Worm (Caenorhabditis elegans) whole organism, late embryonic: ENCODE measurements around the gene cyp-13A6.

Source experiments
- C08G9.2 ChIP-seq: sonication (generic microtip); optimal IDR thresholded peaks from 2 replicates; lab custom pipeline; 2016; ENCODE audit warnings: mild to moderate bottlenecking, missing genetic modification characterization, moderate library complexity, missing compliant biosample characterization
- C38D4.7 ChIP-seq: fragments of 200-800 bp; sonication (Bioruptor generic); optimal IDR thresholded peaks from 2 replicates; lab custom pipeline; 2018; ENCODE audit warnings: mild to moderate bottlenecking, missing genetic modification characterization, moderate library complexity, missing compliant biosample characterization
- F13H6.1 ChIP-seq: sonication (generic microtip); optimal IDR thresholded peaks from 2 replicates; lab custom pipeline; 2016; ENCODE audit warnings: missing genetic modification characterization, missing compliant biosample characterization
- T23F11.4 ChIP-seq: fragments of 200-800 bp; sonication (Bioruptor generic); optimal IDR thresholded peaks from 2 replicates; lab custom pipeline; 2018; ENCODE audit warnings: mild to moderate bottlenecking, missing genetic modification characterization, missing compliant biosample characterization
- Y22D7AL.16 ChIP-seq: sonication (generic microtip); optimal IDR thresholded peaks from 2 replicates; lab custom pipeline; 2016; ENCODE audit warnings: missing genetic modification characterization, missing compliant biosample characterization
- ama-1 ChIP-seq: fragments of 150-350 bp; optimal IDR thresholded peaks from 2 replicates; lab custom pipeline; 2014
- ceh-19 ChIP-seq: fragments of 200-800 bp; sonication (Bioruptor generic); optimal IDR thresholded peaks from 2 replicates; lab custom pipeline; 2018; ENCODE audit warnings: mild to moderate bottlenecking, missing genetic modification characterization, missing compliant biosample characterization
- ceh-2 ChIP-seq: sonication (generic microtip); optimal IDR thresholded peaks from 2 replicates; lab custom pipeline; 2016; ENCODE audit warnings: missing genotype, missing genetic modification characterization, missing compliant biosample characterization
- ceh-22 ChIP-seq: sonication (generic microtip); optimal IDR thresholded peaks from 2 replicates; lab custom pipeline; 2017; ENCODE audit warnings: missing biosample characterization, missing genetic modification characterization
- ceh-31 ChIP-seq: sonication (generic microtip); optimal IDR thresholded peaks from 2 replicates; lab custom pipeline; 2016; ENCODE audit warnings: missing genetic modification characterization, missing compliant biosample characterization
- ceh-48 ChIP-seq: sonication (generic microtip); optimal IDR thresholded peaks from 2 replicates; lab custom pipeline; 2016; ENCODE audit warnings: missing genetic modification characterization, inconsistent platforms, missing compliant biosample characterization
- che-1 ChIP-seq: sonication (generic microtip); optimal IDR thresholded peaks from 2 replicates; lab custom pipeline; 2016; ENCODE audit warnings: mild to moderate bottlenecking, missing genetic modification characterization, missing compliant biosample characterization
- dmd-4 ChIP-seq: sonication (generic microtip); optimal IDR thresholded peaks from 2 replicates; lab custom pipeline; 2016; ENCODE audit warnings: borderline replicate concordance, missing genetic modification characterization, missing compliant biosample characterization
- dve-1 ChIP-seq: sonication (generic microtip); optimal IDR thresholded peaks from 2 replicates; lab custom pipeline; 2017; ENCODE audit warnings: antibody characterized with exemption, mild to moderate bottlenecking, missing genetic modification characterization, missing compliant biosample characterization
- elt-2 ChIP-seq: sonication (generic microtip); optimal IDR thresholded peaks from 2 replicates; lab custom pipeline; 2016; ENCODE audit warnings: missing genetic modification reagents, missing genetic modification characterization, missing compliant biosample characterization
- gmeb-2 ChIP-seq: sonication (generic microtip); optimal IDR thresholded peaks from 2 replicates; lab custom pipeline; 2016; ENCODE audit warnings: missing genetic modification characterization, inconsistent platforms, missing compliant biosample characterization
- hlh-13 ChIP-seq: fragments of 200-800 bp; sonication (Bioruptor generic); optimal IDR thresholded peaks from 2 replicates; lab custom pipeline; 2018; ENCODE audit warnings: mild to moderate bottlenecking, missing genetic modification characterization, missing compliant biosample characterization
- hlh-30 ChIP-seq: sonication (generic microtip); optimal IDR thresholded peaks from 2 replicates; lab custom pipeline; 2017; ENCODE audit warnings: antibody characterized with exemption, missing genetic modification characterization, missing compliant biosample characterization; ENCODE audit not compliant: insufficient read depth
- hlh-8 ChIP-seq: sonication (generic microtip); optimal IDR thresholded peaks from 2 replicates; lab custom pipeline; 2016; ENCODE audit warnings: missing genotype, missing genetic modification characterization, missing compliant biosample characterization
- lin-11 ChIP-seq: fragments of 200-800 bp; sonication (Bioruptor generic); optimal IDR thresholded peaks from 2 replicates; lab custom pipeline; 2018; ENCODE audit warnings: mild to moderate bottlenecking, missing genetic modification characterization, missing compliant biosample characterization
- madf-2 ChIP-seq: sonication (generic microtip); optimal IDR thresholded peaks from 2 replicates; lab custom pipeline; 2017; ENCODE audit warnings: missing genetic modification characterization, missing compliant biosample characterization
- nfya-1 ChIP-seq: sonication (generic microtip); optimal IDR thresholded peaks from 2 replicates; lab custom pipeline; 2017; ENCODE audit warnings: missing genetic modification characterization, mild to moderate bottlenecking, missing compliant biosample characterization, antibody characterized with exemption, moderate library complexity
- nhr-11 ChIP-seq: fragments of 150-350 bp; optimal IDR thresholded peaks from 2 replicates; lab custom pipeline; 2014; ENCODE audit warnings: missing biosample characterization, missing genetic modification characterization
- odd-2 ChIP-seq: sonication (generic microtip); optimal IDR thresholded peaks from 2 replicates; lab custom pipeline; 2017; ENCODE audit warnings: antibody characterized with exemption, mild to moderate bottlenecking, missing genetic modification characterization, missing compliant biosample characterization
- pag-3 ChIP-seq: sonication (generic microtip); optimal IDR thresholded peaks from 2 replicates; lab custom pipeline; 2016; ENCODE audit warnings: missing compliant biosample characterization, missing genetic modification characterization, borderline replicate concordance
- pat-9 ChIP-seq: fragments of 200-800 bp; sonication (Bioruptor generic); optimal IDR thresholded peaks from 2 replicates; lab custom pipeline; 2018; ENCODE audit warnings: mild to moderate bottlenecking, missing genetic modification characterization, moderate library complexity, missing compliant biosample characterization
- pha-2 ChIP-seq: sonication (generic microtip); optimal IDR thresholded peaks from 2 replicates; lab custom pipeline; 2017; ENCODE audit warnings: mild to moderate bottlenecking, missing genetic modification characterization, missing compliant biosample characterization
- ref-2 ChIP-seq: sonication (generic microtip); optimal IDR thresholded peaks from 2 replicates; lab custom pipeline; 2016; ENCODE audit warnings: missing genetic modification characterization, missing compliant biosample characterization
- rnt-1 ChIP-seq: sonication (generic microtip); optimal IDR thresholded peaks from 2 replicates; lab custom pipeline; 2016; ENCODE audit warnings: missing genetic modification characterization, missing compliant biosample characterization
- tbx-2 ChIP-seq: sonication (generic microtip); optimal IDR thresholded peaks from 2 replicates; lab custom pipeline; 2016; ENCODE audit warnings: missing genetic modification characterization, missing compliant biosample characterization
- unc-3 ChIP-seq, 2 experiments: fragments of 200-800 bp in 1 of 2; sonication (Bioruptor generic) in 1 of 2; sonication (generic microtip) in 1 of 2; conservative IDR thresholded peaks in 1 of 2; optimal IDR thresholded peaks in 1 of 2; 2 replicates each; pipeline versions ENCODE4 v1.3.6 to Lab custom; 2016 to 2022; ENCODE audit warnings: missing compliant biosample characterization in 2 of 2, missing genetic modification characterization in 2 of 2, missing genetic modification reagents in 1 of 2
- unc-42 ChIP-seq: sonication (generic microtip); optimal IDR thresholded peaks from 2 replicates; lab custom pipeline; 2016; ENCODE audit warnings: missing genotype, missing genetic modification characterization, missing compliant biosample characterization
- unc-55 ChIP-seq: sonication (generic microtip); optimal IDR thresholded peaks from 2 replicates; lab custom pipeline; 2017; ENCODE audit warnings: missing biosample characterization, missing genetic modification reagents, missing genetic modification characterization
- unc-86 ChIP-seq: sonication (generic microtip); optimal IDR thresholded peaks from 2 replicates; lab custom pipeline; 2016; ENCODE audit warnings: missing genetic modification characterization, missing compliant biosample characterization

cyp-13A6 gene

ce11 chrII:9791185-9791584 lies 11.4 kb downstream of the cyp-13A6 start:
- TF ChIP-seq ceh-22 (tag; lab: Kevin White, UChicago) (no peak), hlh-8 (no peak), ama-1 (lab: Kevin White, UChicago) (no peak), elt-2 (tag; lab: Kevin White, UChicago) (peak; percentile 86)
- TF ChIP-seq, all 69 proteins: peak for 1

- TF ChIP-seq rnt-1 (tag; lab: Kevin White, UChicago): peak; percentile 2
- TF ChIP-seq F13H6.1 (tag; lab: Kevin White, UChicago): no peak
- TF ChIP-seq elt-2 (tag; lab: Kevin White, UChicago): peak; percentile 30
- peak; percentile 24 for TF ChIP-seq hlh-30 (tag; lab: Kevin White, UChicago)
- no peak for TF ChIP-seq unc-86 (tag; lab: Kevin White, UChicago)
- no peak for TF ChIP-seq odd-2 (tag; lab: Kevin White, UChicago)
- TF ChIP-seq gmeb-2 (tag; lab: Kevin White, UChicago): no peak
- TF ChIP-seq dmd-4: no peak
- peak; percentile 13 for TF ChIP-seq nhr-11
- no peak for TF ChIP-seq ref-2 (tag; lab: Kevin White, UChicago)
Measured at ce11 chrII:9787395-9788152, 15.0 kb downstream of the cyp-13A6 start, which contains the start of gene cyp-13A2. Gene cyp-13A2 (minus strand): TSS chrII:9787629.

- no peak for TF ChIP-seq ceh-19 (GFP tag; lab: Kevin White, UChicago)
- TF ChIP-seq madf-2 (tag; lab: Kevin White, UChicago): no peak
Measured at ce11 chrII:9786215-9786614, 16.4 kb downstream of the cyp-13A6 start.

ce11 chrII:9782337-9782736 lies 20.3 kb downstream of the cyp-13A6 start, which contains the start of gene T10B9.14:
Gene T10B9.14 (minus strand): TSS chrII:9782437.
- TF ChIP-seq unc-42 (tag; lab: Kevin White, UChicago) (no peak), ceh-22 (tag; lab: Kevin White, UChicago) (no peak), T23F11.4 (no peak), hlh-13 (GFP tag; lab: Kevin White, UChicago) (no peak), lin-11 (tag; lab: Kevin White, UChicago) (no peak), dve-1 (no peak), pha-2 (no peak), hlh-30 (tag; lab: Kevin White, UChicago) (no peak), odd-2 (tag; lab: Kevin White, UChicago) (no peak), unc-3 (GFP tag; conservative IDR thresholded peaks at IDR 0.05; lab: Robert Waterston, UW) (no peak), unc-3 (tag; optimal IDR thresholded peaks at IDR 0.05; lab: Kevin White, UChicago) (no peak), C08G9.2 (tag; lab: Kevin White, UChicago) (no peak), unc-86 (tag; lab: Kevin White, UChicago) (no peak), C38D4.7 (GFP tag; lab: Kevin White, UChicago) (no peak), pag-3 (tag; lab: Kevin White, UChicago) (no peak), ref-2 (tag; lab: Kevin White, UChicago) (no peak), ceh-48 (tag; lab: Kevin White, UChicago) (no peak)

- TF ChIP-seq elt-2 (tag; lab: Kevin White, UChicago) (peak; percentile 10), ceh-2 (tag; lab: Kevin White, UChicago) (no peak)
Measured at ce11 chrII:9781842-9782241, 20.8 kb downstream of the cyp-13A6 start, which contains the start of gene cyp-13A1. Gene cyp-13A1 (minus strand): TSS chrII:9781997.

- TF ChIP-seq ceh-22 (tag; lab: Kevin White, UChicago): no peak
- TF ChIP-seq unc-3 (GFP tag; conservative IDR thresholded peaks at IDR 0.05; lab: Robert Waterston, UW): no peak
- TF ChIP-seq unc-3 (tag; optimal IDR thresholded peaks at IDR 0.05; lab: Kevin White, UChicago): no peak
- TF ChIP-seq dve-1: no peak
- TF ChIP-seq nhr-11: no peak
- TF ChIP-seq che-1 (tag; lab: Kevin White, UChicago): no peak
- no peak for TF ChIP-seq Y22D7AL.16
- no peak for TF ChIP-seq elt-2 (tag; lab: Kevin White, UChicago)
- no peak for TF ChIP-seq C38D4.7 (GFP tag; lab: Kevin White, UChicago)
- TF ChIP-seq pat-9 (tag; lab: Kevin White, UChicago): no peak
- no peak for TF ChIP-seq nfya-1 (tag; lab: Kevin White, UChicago)
- TF ChIP-seq tbx-2: no peak
- TF ChIP-seq ceh-31 (tag; lab: Kevin White, UChicago): no peak
- TF ChIP-seq unc-55 (GFP tag; lab: Kevin White, UChicago): no peak
- TF ChIP-seq hlh-13 (GFP tag; lab: Kevin White, UChicago): no peak
Measured at ce11 chrII:9778495-9778894, 24.1 kb downstream of the cyp-13A6 start.
